Worm (Caenorhabditis elegans): ENCODE results near the gene K01C8.2.

DNA sequence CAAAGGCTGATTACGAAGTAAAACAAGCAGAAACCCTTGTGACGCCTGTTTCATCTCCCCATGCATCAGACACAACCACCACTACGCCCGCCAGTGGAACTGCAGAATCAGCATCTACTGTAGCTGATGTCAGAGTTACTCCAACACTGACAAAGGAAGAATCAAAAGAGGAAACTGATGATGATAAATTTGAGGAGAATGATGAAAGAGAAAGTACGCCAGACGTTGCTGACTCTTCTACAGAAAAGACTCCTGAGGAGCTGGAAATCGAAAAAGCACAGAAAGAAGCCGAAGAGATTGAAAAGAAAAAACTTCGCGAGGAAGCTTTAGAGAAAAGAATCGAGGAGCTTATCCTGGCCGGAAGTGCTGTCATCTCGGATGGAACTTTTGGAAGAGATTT is 51.0 kb downstream of the K01C8.2 start:
- no peak for TF ChIP-seq nhr-77 (tag; optimal IDR thresholded peaks at IDR 0.05)
- no peak for TF ChIP-seq skn-1 (tag; optimal IDR thresholded peaks at IDR 0.05)
- TF ChIP-seq fos-1 (tag; optimal IDR thresholded peaks at IDR 0.05) = no peak
- TF ChIP-seq nhr-237 (tag; optimal IDR thresholded peaks at IDR 0.05) = no peak
- TF ChIP-seq nhr-25 (tag; optimal IDR thresholded peaks at IDR 0.05) = no peak
- no peak for TF ChIP-seq ztf-11 (tag; optimal IDR thresholded peaks at IDR 0.05)
- no peak for TF ChIP-seq sma-3 (GFP tag; optimal IDR thresholded peaks at IDR 0.05)
- no peak for TF ChIP-seq ztf-4 (tag; optimal IDR thresholded peaks at IDR 0.05)
- no peak for TF ChIP-seq blmp-1 (tag; optimal IDR thresholded peaks at IDR 0.05; ENCODE audit: insufficient read depth)
- TF ChIP-seq nhr-10 (tag; optimal IDR thresholded peaks at IDR 0.05) = no peak

Data from whole organism, L2 larva.